Worm (Caenorhabditis elegans): ENCODE results near the gene ZC449.7.

The ZC449.7 gene

DNA sequence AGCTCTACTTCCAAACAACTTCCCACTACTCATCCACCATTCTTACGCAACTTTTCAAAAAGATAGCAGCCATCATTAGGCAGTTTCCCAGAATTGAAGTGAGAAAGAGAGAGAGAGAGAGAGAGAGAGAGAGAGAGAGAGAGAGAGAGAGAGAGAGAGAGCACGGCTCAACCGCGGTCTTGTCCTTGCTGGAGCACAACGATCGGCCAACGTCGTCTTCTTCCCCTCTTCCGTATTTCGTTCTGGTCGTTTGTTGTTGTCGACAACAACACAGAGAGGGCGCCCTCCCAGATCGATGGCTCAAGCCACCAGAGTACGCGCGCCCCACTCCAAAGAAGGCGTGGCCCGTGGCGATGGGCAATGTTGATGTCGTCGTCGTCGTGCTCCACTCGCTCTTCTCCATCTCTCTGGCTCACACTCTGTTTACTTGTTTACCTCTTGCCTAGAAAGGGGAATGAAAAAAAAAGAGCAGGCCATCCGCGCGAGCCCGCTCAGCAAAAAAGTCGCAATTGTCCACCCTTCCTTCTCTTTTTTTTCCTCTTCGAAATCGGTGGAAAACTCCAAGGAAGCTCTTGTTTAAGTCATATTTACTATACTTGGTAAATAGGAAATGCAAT lies 31.8 kb upstream of the ZC449.7 start:
- TF ChIP-seq egrh-3 (GFP tag; IDR thresholded peaks at IDR 0.05) (0 out of 2 replicates have a peak, but pooled peaks have one; percentile 13), K12H6.12 (tag; optimal IDR thresholded peaks at IDR 0.05) (peak; percentile 62), chd-7 (tag; optimal IDR thresholded peaks at IDR 0.05) (peak; percentile 40), zfh-2 (GFP tag; conservative IDR thresholded peaks at IDR 0.05) (peak; percentile 91), tbx-9 (tag; optimal IDR thresholded peaks at IDR 0.05; ENCODE audit: borderline replicate concordance) (no peak), ekl-4 (GFP tag; IDR thresholded peaks at IDR 0.05) (peak; percentile 44; the same call in 1 of the 2 replicates), nfyb-1 (GFP tag; IDR thresholded peaks at IDR 0.05) (peak; percentile 46; the same call in 1 of the 2 replicates), hrde-1 (tag; optimal IDR thresholded peaks at IDR 0.05; ENCODE audit: borderline replicate concordance) (no peak), K11D2.4 (GFP tag; IDR thresholded peaks at IDR 0.05) (peak; percentile 59; the same call in 1 of the 2 replicates), Y79H2A.3 (GFP tag; conservative IDR thresholded peaks at IDR 0.05) (no peak), aptf-2 (GFP tag; conservative IDR thresholded peaks at IDR 0.05) (no peak), efl-1 (GFP tag; optimal IDR thresholded peaks at IDR 0.05) (no peak), lin-40 (tag; optimal IDR thresholded peaks at IDR 0.05) (peak; percentile 22), ceh-27 (GFP tag; optimal IDR thresholded peaks at IDR 0.05) (peak; percentile 54), mcd-1 (GFP tag; IDR thresholded peaks at IDR 0.05) (peak; percentile 19; the same call in 1 of the 2 replicates), hmg-20 (GFP tag; IDR thresholded peaks at IDR 0.05) (no peak), cebp-1 (GFP tag; IDR thresholded peaks at IDR 0.05) (no peak), cebp-1 (tag; optimal IDR thresholded peaks at IDR 0.05) (peak; percentile 47)

DNA sequence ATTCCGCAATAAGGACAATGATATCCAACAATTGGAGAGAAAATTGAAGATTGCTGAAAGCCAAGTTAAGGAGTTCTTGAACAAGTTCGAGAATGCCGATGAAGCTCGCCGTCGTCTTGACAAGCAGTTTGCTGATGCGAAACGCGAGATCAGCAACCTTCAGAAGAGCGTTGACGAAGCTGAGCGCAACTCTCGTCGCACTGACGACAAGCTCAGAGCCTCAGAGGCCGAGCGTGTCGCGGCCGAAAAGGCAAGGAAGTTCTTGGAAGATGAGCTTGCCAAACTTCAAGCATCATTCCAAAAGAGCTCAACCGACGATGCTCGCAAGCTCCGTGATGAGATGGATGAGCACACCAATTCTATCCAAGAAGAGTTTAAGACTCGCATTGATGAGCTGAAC lies 27.5 kb upstream of the ZC449.7 start:
- peak; percentile 58 for TF ChIP-seq zfh-2 (GFP tag; conservative IDR thresholded peaks at IDR 0.05)
- no peak for TF ChIP-seq athp-1 (tag; optimal IDR thresholded peaks at IDR 0.05)

- TF ChIP-seq zfh-2 (GFP tag; conservative IDR thresholded peaks at IDR 0.05) (peak; percentile 59; the same call in 1 of the 2 replicates), ztf-25 (GFP tag; IDR thresholded peaks at IDR 0.05) (no peak), ztf-26 (tag; optimal IDR thresholded peaks at IDR 0.05) (no peak)
Observed at ce11 chrX:4987617-4988016, 26.3 kb upstream of the ZC449.7 start.

DNA sequence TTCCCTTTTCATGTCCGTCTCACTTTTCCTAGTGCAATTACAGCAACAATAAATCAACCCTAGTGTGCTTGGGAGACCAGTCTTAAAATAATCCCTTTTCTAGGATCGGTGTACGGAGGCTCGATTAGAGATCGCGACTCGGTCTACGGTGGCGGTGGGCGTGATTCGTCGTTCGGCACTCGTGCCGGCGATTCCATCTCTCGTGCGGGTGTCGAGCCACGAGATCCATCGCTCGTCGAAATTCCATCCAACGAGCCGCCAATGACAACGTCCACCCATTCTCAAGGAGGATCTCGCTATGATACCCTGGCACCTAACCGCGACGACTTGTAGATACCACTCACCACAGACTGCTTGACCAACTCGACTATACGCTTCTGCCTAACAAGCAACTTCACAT lies 21.4 kb upstream of the ZC449.7 start:
- TF ChIP-seq rcor-1 (GFP tag; IDR thresholded peaks at IDR 0.05) (no peak), zfh-2 (GFP tag; conservative IDR thresholded peaks at IDR 0.05) (peak; percentile 82), bed-1 (GFP tag; IDR thresholded peaks at IDR 0.05) (0 out of 2 replicates have a peak, but pooled peaks have one; percentile 4)

- peak in 1 of 2 experiments; percentile 32 for TF ChIP-seq let-607 (tag; optimal IDR thresholded peaks at IDR 0.05)
- no peak for TF ChIP-seq tbp1 (GFP tag; optimal IDR thresholded peaks at IDR 0.05)
- no peak for TF ChIP-seq cebp-1 (GFP tag; IDR thresholded peaks at IDR 0.05)
- TF ChIP-seq cebp-1 (tag; optimal IDR thresholded peaks at IDR 0.05), result peak; percentile 31
- TF ChIP-seq ceh-40 (GFP tag; IDR thresholded peaks at IDR 0.05), result no peak
- TF ChIP-seq lin-54 (GFP tag; optimal IDR thresholded peaks at IDR 0.05), result no peak
- no peak for TF ChIP-seq lin-40 (tag; optimal IDR thresholded peaks at IDR 0.05)
- no peak for TF ChIP-seq pbrm-1 (GFP tag; IDR thresholded peaks at IDR 0.05)
- peak; percentile 86 for TF ChIP-seq mcd-1 (GFP tag; IDR thresholded peaks at IDR 0.05)
- no peak for TF ChIP-seq ztf-3 (GFP tag; optimal IDR thresholded peaks at IDR 0.05)
- no peak for TF ChIP-seq sptf-2 (GFP tag; optimal IDR thresholded peaks at IDR 0.05)
- TF ChIP-seq hmg-1.2 (GFP tag; IDR thresholded peaks at IDR 0.05), result peak; percentile 39; the same call in 1 of the 2 replicates
- TF ChIP-seq lsy-27 (tag; optimal IDR thresholded peaks at IDR 0.05; ENCODE audit: borderline replicate concordance, insufficient read depth), result no peak
- TF ChIP-seq nhr-80 (tag; optimal IDR thresholded peaks at IDR 0.05), result peak; percentile 57
- no peak for TF ChIP-seq nfya-1 (tag; optimal IDR thresholded peaks at IDR 0.05; ENCODE audit: borderline replicate concordance, insufficient read depth)
- TF ChIP-seq snpc-1.3 (tag; optimal IDR thresholded peaks at IDR 0.05; ENCODE audit: insufficient read depth), result no peak
- peak; percentile 32 for TF ChIP-seq K12H6.12 (tag; optimal IDR thresholded peaks at IDR 0.05)
- no peak for TF ChIP-seq lin-35 (GFP tag; optimal IDR thresholded peaks at IDR 0.05)
- TF ChIP-seq Y67H2A.10 (GFP tag; conservative IDR thresholded peaks at IDR 0.05), result no peak
Observed at ce11 chrX:4997548-4998087, 16.3 kb upstream of the ZC449.7 start, which contains the start of gene ZC8.6. Gene ZC8.6, minus strand, starts transcription at chrX:4997598.
